Worm (Caenorhabditis elegans) whole organism, L2 larva: ENCODE data around the gene mml-1.

Source experiments
- C34F6.9 ChIP-seq: fragments of 150-350 bp; optimal IDR thresholded peaks from 2 replicates; lab custom pipeline; 2014; ENCODE audit warnings: missing biosample characterization, missing genetic modification characterization
- F13H6.1 ChIP-seq: sonication (generic microtip); optimal IDR thresholded peaks from 2 replicates; lab custom pipeline; 2016; ENCODE audit warnings: missing genetic modification characterization, missing compliant biosample characterization
- R02D3.7 ChIP-seq: fragments of 150-350 bp; optimal IDR thresholded peaks from 2 replicates; lab custom pipeline; 2014; ENCODE audit warnings: missing biosample characterization, missing genetic modification characterization
- ZK546.5 ChIP-seq: sonication (generic microtip); optimal IDR thresholded peaks from 2 replicates; lab custom pipeline; 2017; ENCODE audit warnings: missing biosample characterization, missing genetic modification characterization
- alr-1 ChIP-seq: fragments of 150-350 bp; optimal IDR thresholded peaks from 2 replicates; lab custom pipeline; 2014; ENCODE audit warnings: missing biosample characterization, missing genetic modification characterization
- aly-2 ChIP-seq: fragments of 150-350 bp; optimal IDR thresholded peaks from 2 replicates; lab custom pipeline; 2014; ENCODE audit warnings: missing biosample characterization, missing genetic modification characterization
- ama-1 ChIP-seq: fragments of 150-350 bp; optimal IDR thresholded peaks from 2 replicates; lab custom pipeline; 2018; ENCODE audit warnings: inconsistent platforms
- blmp-1 ChIP-seq: sonication (generic microtip); optimal IDR thresholded peaks from 2 replicates; lab custom pipeline; 2017; ENCODE audit warnings: missing genetic modification characterization, mild to moderate bottlenecking, missing compliant biosample characterization, antibody characterized with exemption, moderate library complexity; ENCODE audit not compliant: insufficient read depth
- ceh-16 ChIP-seq: fragments of 150-350 bp; optimal IDR thresholded peaks from 2 replicates; lab custom pipeline; 2014; ENCODE audit warnings: missing biosample characterization, missing genetic modification characterization
- ceh-82 ChIP-seq: fragments of 150-350 bp; optimal IDR thresholded peaks from 2 replicates; lab custom pipeline; 2014; ENCODE audit warnings: missing biosample characterization, missing genetic modification characterization
- crh-2 ChIP-seq: sonication (generic microtip); optimal IDR thresholded peaks from 2 replicates; lab custom pipeline; 2017; ENCODE audit warnings: missing biosample characterization, missing genetic modification characterization
- dmd-4 ChIP-seq: sonication (generic microtip); optimal IDR thresholded peaks from 2 replicates; lab custom pipeline; 2017; ENCODE audit warnings: missing biosample characterization, missing genetic modification characterization
- egl-27 ChIP-seq: sonication (generic microtip); optimal IDR thresholded peaks from 3 replicates; lab custom pipeline; 2017; ENCODE audit warnings: missing biosample characterization, missing genetic modification reagents, missing genetic modification characterization
- elt-1 ChIP-seq: fragments of 150-350 bp; optimal IDR thresholded peaks from 2 replicates; lab custom pipeline; 2014; ENCODE audit warnings: missing biosample characterization, missing genetic modification characterization
- elt-3 ChIP-seq: sonication (generic microtip); optimal IDR thresholded peaks from 2 replicates; lab custom pipeline; 2017; ENCODE audit warnings: missing biosample characterization, missing genetic modification characterization
- fos-1 ChIP-seq: fragments of 150-350 bp; optimal IDR thresholded peaks from 2 replicates; lab custom pipeline; 2014; ENCODE audit warnings: missing biosample characterization, missing genetic modification characterization
- lin-11 ChIP-seq: fragments of 150-350 bp; sonication (generic microtip); optimal IDR thresholded peaks from 2 replicates; lab custom pipeline; 2014; ENCODE audit warnings: missing biosample characterization, missing genetic modification characterization, inconsistent platforms, mixed read lengths
- lin-13 ChIP-seq: fragments of 150-350 bp; optimal IDR thresholded peaks from 2 replicates; lab custom pipeline; 2014; ENCODE audit warnings: missing biosample characterization, missing genetic modification reagents, missing genetic modification characterization
- lin-39 ChIP-seq: fragments of 150-350 bp; optimal IDR thresholded peaks from 2 replicates; lab custom pipeline; 2014; ENCODE audit warnings: missing biosample characterization, missing genetic modification reagents, missing genetic modification characterization
- lsy-2 ChIP-seq, 2 experiments: fragments of 150-350 bp in 1 of 2; sonication (generic microtip) in 1 of 2; optimal IDR thresholded peaks; 2 replicates each; lab custom pipeline; 2014 to 2017; ENCODE audit warnings: missing biosample characterization in 2 of 2, missing genetic modification characterization in 2 of 2
- mbf-1 ChIP-seq: sonication (generic microtip); optimal IDR thresholded peaks from 2 replicates; lab custom pipeline; 2017; ENCODE audit warnings: missing biosample characterization, missing genetic modification characterization
- mdl-1 ChIP-seq, 2 experiments: fragments of 150-350 bp in 1 of 2; sonication (generic microtip) in 1 of 2; optimal IDR thresholded peaks; 2 replicates each; lab custom pipeline; 2017; ENCODE audit warnings: missing biosample characterization in 2 of 2, missing genetic modification characterization in 2 of 2
- nhr-10 ChIP-seq: sonication (generic microtip); optimal IDR thresholded peaks from 2 replicates; lab custom pipeline; 2017; ENCODE audit warnings: missing biosample characterization, missing genetic modification characterization
- nhr-11 ChIP-seq: fragments of 150-350 bp; optimal IDR thresholded peaks from 2 replicates; lab custom pipeline; 2014; ENCODE audit warnings: missing biosample characterization, missing genetic modification characterization
- nhr-12 ChIP-seq: fragments of 150-350 bp; optimal IDR thresholded peaks from 2 replicates; lab custom pipeline; 2014; ENCODE audit warnings: missing biosample characterization, missing genetic modification characterization
- nhr-129 ChIP-seq: fragments of 150-350 bp; optimal IDR thresholded peaks from 2 replicates; lab custom pipeline; 2014; ENCODE audit warnings: missing biosample characterization, missing genetic modification characterization
- nhr-21 ChIP-seq: fragments of 150-350 bp; optimal IDR thresholded peaks from 2 replicates; lab custom pipeline; 2014; ENCODE audit warnings: missing biosample characterization, missing genetic modification characterization
- nhr-23 ChIP-seq: fragments of 150-350 bp; optimal IDR thresholded peaks from 2 replicates; lab custom pipeline; 2014; ENCODE audit warnings: missing biosample characterization, missing genetic modification reagents, missing genetic modification characterization
- nhr-237 ChIP-seq: fragments of 150-350 bp; optimal IDR thresholded peaks from 2 replicates; lab custom pipeline; 2014; ENCODE audit warnings: missing biosample characterization, missing genetic modification characterization
- nhr-25 ChIP-seq: fragments of 150-350 bp; sonication (generic microtip); optimal IDR thresholded peaks from 3 replicates; lab custom pipeline; 2014; ENCODE audit warnings: missing biosample characterization, missing genetic modification characterization
- nhr-77 ChIP-seq: fragments of 150-350 bp; optimal IDR thresholded peaks from 2 replicates; lab custom pipeline; 2014; ENCODE audit warnings: missing biosample characterization, missing genetic modification characterization
- sem-4 ChIP-seq: fragments of 150-350 bp; optimal IDR thresholded peaks from 2 replicates; lab custom pipeline; 2014; ENCODE audit warnings: missing biosample characterization, missing genetic modification reagents, missing genetic modification characterization
- skn-1 ChIP-seq: sonication (generic microtip); optimal IDR thresholded peaks from 2 replicates; lab custom pipeline; 2017; ENCODE audit warnings: missing biosample characterization, missing genetic modification characterization
- sma-3 ChIP-seq: sonication (generic microtip); optimal IDR thresholded peaks from 2 replicates; lab custom pipeline; 2016; ENCODE audit warnings: missing genetic modification reagents, missing genetic modification characterization, missing compliant biosample characterization
- sma-9 ChIP-seq, 2 experiments: fragments of 150-350 bp in 1 of 2; sonication (generic microtip) in 1 of 2; optimal IDR thresholded peaks; 2 replicates each; lab custom pipeline; 2014 to 2016; ENCODE audit warnings: missing genetic modification characterization in 2 of 2, mild to moderate bottlenecking in 1 of 2, missing biosample characterization in 1 of 2, missing compliant biosample characterization in 1 of 2, missing genetic modification reagents in 1 of 2, moderate library complexity in 1 of 2
- snpc-4 ChIP-seq: fragments of 150-350 bp; optimal IDR thresholded peaks from 2 replicates; lab custom pipeline; 2014; ENCODE audit warnings: missing biosample characterization, missing genetic modification characterization
- unc-55 ChIP-seq: fragments of 150-350 bp; sonication (generic microtip); optimal IDR thresholded peaks from 3 replicates; lab custom pipeline; 2014; ENCODE audit warnings: missing biosample characterization, missing genetic modification reagents, missing genetic modification characterization
- unc-62 ChIP-seq: fragments of 150-350 bp; optimal IDR thresholded peaks from 2 replicates; lab custom pipeline; 2014; ENCODE audit warnings: missing biosample characterization, missing genetic modification reagents, missing genetic modification characterization
- zag-1 ChIP-seq: fragments of 150-350 bp; optimal IDR thresholded peaks from 2 replicates; lab custom pipeline; 2014; ENCODE audit warnings: missing biosample characterization, missing genetic modification characterization
- ztf-1 ChIP-seq: fragments of 200-800 bp; sonication (Bioruptor generic); conservative IDR thresholded peaks from 2 replicates; pipeline ENCODE4 v1.3.6; 2022; ENCODE audit warnings: missing genetic modification characterization, missing compliant biosample characterization
- ztf-11 ChIP-seq: sonication (generic microtip); optimal IDR thresholded peaks from 2 replicates; lab custom pipeline; 2017; ENCODE audit warnings: missing biosample characterization, missing genetic modification characterization
- ztf-4 ChIP-seq: fragments of 150-350 bp; optimal IDR thresholded peaks from 2 replicates; lab custom pipeline; 2014; ENCODE audit warnings: missing biosample characterization, missing genetic modification characterization

mml-1 gene

DNA sequence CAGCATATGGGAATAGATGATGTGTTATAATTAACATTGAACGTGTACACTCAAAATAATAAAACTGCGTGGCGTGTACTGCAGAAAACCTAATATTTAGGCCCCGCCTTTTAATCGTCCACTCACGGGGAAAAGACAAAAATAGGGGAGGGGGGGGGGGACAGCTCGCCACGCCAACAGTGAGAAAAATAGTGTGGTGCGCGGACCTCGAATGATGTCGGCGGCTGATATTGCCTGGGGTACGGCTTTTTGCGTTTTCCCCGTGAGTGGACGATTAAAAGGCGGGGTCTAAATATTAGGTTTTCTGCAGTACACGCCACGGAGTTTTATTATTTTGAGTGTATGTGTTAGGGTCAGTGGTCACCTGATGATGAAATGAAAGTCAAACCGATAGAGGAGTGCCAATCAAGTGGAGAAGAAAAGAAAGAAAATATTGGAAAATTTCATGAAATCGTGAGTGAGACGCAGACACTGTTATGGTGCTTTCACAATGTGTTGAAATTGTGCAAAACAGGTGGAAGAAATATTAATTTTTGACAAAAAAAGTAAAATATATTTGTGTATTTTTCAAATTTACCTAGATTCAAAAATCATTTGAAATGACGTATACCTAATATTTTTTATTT is 40.5 kb downstream of the mml-1 start:
- TF ChIP-seq nhr-129 (peak; percentile 57), crh-2 (tag; lab: Kevin White, UChicago) (peak; percentile 11), lsy-2 (tag; optimal IDR thresholded peaks at IDR 0.05; lab: Kevin White, UChicago) (peak in 1 of 2 experiments; percentile 12)
- TF ChIP-seq, all 48 proteins: peak for 3; not testable (repeated sequence) for 45

DNA sequence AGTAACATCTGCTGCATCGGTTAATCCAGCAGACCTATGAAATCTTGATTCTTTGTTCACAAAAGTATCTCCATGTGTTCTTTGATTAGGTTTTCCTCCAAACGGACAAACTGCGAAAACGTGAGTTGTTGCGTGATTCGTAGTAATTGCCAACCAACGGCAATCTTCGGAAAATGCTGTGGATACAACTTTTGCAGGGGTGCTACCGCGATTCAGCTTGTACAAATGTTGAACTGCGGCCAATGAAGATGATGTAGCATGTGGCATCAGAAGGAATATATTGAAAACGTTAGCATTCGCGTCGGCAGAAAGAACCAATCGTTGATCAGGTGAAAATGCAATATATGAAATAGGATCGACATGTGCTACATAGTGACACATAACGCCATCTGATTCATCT is 42.9 kb downstream of the mml-1 start:
- TF ChIP-seq unc-62 (GFP tag; lab: Kevin White, UChicago) = no peak
- no peak for TF ChIP-seq elt-3 (tag; lab: Kevin White, UChicago)
- no peak for TF ChIP-seq F13H6.1 (tag; lab: Kevin White, UChicago)
- TF ChIP-seq nhr-12 (tag; lab: Kevin White, UChicago) = no peak
- TF ChIP-seq nhr-21 (tag; lab: Kevin White, UChicago) = no peak
- TF ChIP-seq mdl-1 (tag; optimal IDR thresholded peaks at IDR 0.05; lab: Kevin White, UChicago) = no peak
- no peak for TF ChIP-seq alr-1 (tag; lab: Kevin White, UChicago)

DNA sequence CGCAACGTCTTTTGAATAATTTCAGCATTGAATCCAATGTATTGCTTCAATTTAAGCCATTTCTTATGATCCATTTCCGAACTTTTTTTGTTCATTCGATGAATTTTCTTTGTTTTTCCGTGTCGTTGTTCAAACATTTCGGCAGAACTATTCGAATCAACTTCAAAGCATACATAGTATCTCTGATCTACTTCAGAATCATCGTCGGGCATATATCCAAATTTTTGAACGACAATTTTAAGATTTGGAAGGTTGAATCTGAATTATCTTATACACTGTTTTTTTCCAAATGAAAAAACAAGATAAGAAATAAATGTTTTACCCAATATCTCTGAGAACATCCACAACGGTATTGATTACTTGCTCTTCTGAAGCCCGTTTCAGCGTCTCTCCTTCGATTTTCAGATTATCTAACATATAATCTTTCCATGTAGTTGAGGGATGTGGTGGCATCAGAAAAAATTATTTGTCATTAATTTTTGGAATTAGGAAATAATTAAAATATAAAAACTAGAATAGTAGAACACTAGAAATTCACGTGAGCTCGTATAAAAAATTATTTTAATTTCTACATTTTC is 45.3 kb downstream of the mml-1 start, which contains the start of gene lab-2:
lab-2 (minus strand) TSS at position 453 of the 578 bp plus-strand sequence.
- TF ChIP-seq ama-1 = peak; percentile 36
- peak; percentile 26 for TF ChIP-seq crh-2 (tag; lab: Kevin White, UChicago)
- no peak for TF ChIP-seq nhr-23
- TF ChIP-seq nhr-25 = peak; percentile 48
- TF ChIP-seq nhr-21 (tag; lab: Kevin White, UChicago) = peak; percentile 30
- no peak for TF ChIP-seq sem-4 (tag; lab: Kevin White, UChicago)
- no peak for TF ChIP-seq R02D3.7
- peak in 1 of 2 experiments; percentile 29 for TF ChIP-seq lsy-2 (tag; optimal IDR thresholded peaks at IDR 0.05; lab: Kevin White, UChicago)
- TF ChIP-seq nhr-77 (tag; lab: Kevin White, UChicago) = no peak

DNA sequence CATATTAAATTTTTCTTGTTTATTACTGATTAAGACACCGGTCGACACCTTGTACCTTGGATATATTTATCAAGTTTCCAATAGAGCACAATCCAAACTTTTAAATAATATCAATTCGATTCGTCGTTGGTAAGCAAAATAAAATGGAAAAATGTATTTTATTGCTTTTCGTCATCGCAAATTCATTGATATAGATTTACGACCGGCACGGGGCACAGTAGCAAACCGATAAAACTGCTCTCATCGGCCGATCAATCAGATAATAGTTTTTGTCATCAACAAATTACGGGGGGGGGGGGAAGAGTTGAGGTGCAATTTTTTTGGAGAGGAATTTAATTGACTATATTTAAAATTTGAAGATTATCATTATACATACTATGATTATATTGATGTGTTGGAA is 51.2 kb downstream of the mml-1 start:
- TF ChIP-seq fos-1 (peak; percentile 57), crh-2 (tag; lab: Kevin White, UChicago) (no peak)
- TF ChIP-seq, all 48 proteins: peak for 1

DNA sequence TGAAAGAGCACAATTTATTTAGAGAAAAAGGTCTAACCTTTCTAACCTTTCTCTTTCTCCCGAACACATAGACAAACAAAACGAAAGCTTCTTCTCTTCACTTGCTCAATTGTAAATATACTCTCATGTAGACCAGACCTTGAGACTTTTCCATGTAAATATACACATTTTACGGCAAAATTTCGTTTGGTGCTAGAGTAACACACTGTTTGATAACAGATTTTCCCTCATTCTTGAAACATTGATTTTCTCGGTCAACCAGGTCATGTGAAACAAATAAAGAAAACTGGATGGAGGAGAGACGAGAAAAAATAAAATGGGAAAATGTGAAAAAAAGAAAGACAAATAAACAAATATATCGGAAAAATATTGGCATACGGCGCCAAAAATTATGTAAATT is 52.5 kb downstream of the mml-1 start:
- TF ChIP-seq lin-39 (tag; lab: Kevin White, UChicago) (no peak), skn-1 (no peak), lsy-2 (tag; optimal IDR thresholded peaks at IDR 0.05; lab: Kevin White, UChicago) (no peak), elt-1 (tag; lab: Kevin White, UChicago) (no peak), nhr-237 (no peak), ceh-16 (tag; lab: Kevin White, UChicago) (no peak), ztf-4 (tag; lab: Kevin White, UChicago) (no peak), unc-55 (GFP tag; lab: Kevin White, UChicago) (no peak), blmp-1 (tag; lab: Kevin White, UChicago) (no peak), nhr-12 (tag; lab: Kevin White, UChicago) (no peak), sma-3 (no peak), nhr-129 (peak; percentile 41), F13H6.1 (tag; lab: Kevin White, UChicago) (peak; percentile 66), C34F6.9 (tag; lab: Kevin White, UChicago) (no peak), nhr-25 (no peak), sma-9 (GFP tag; optimal IDR thresholded peaks at IDR 0.05; lab: Kevin White, UChicago) (peak; percentile 35), sma-9 (tag; optimal IDR thresholded peaks at IDR 0.05; lab: Kevin White, UChicago) (no peak), snpc-4 (tag; lab: Kevin White, UChicago) (no peak), dmd-4 (tag; lab: Kevin White, UChicago) (no peak), crh-2 (tag; lab: Kevin White, UChicago) (peak; percentile 11), nhr-77 (tag; lab: Kevin White, UChicago) (no peak), lin-11 (tag; lab: Kevin White, UChicago) (no peak), sem-4 (tag; lab: Kevin White, UChicago) (no peak), egl-27 (no peak), nhr-10 (tag; lab: Kevin White, UChicago) (no peak), lin-13 (GFP tag; lab: Kevin White, UChicago) (no peak), ceh-82 (tag; lab: Kevin White, UChicago) (no peak), zag-1 (tag; lab: Kevin White, UChicago) (no peak), elt-3 (tag; lab: Kevin White, UChicago) (no peak), ztf-1 (no peak), fos-1 (peak; percentile 8), ama-1 (no peak), nhr-23 (no peak), R02D3.7 (no peak), nhr-11 (tag; lab: Kevin White, UChicago) (no peak), mbf-1 (tag; lab: Kevin White, UChicago) (no peak), aly-2 (tag; lab: Kevin White, UChicago) (no peak), ztf-11 (tag; lab: Kevin White, UChicago) (no peak), ZK546.5 (tag; lab: Kevin White, UChicago) (no peak)
